Fruit fly (Drosophila melanogaster) Kc167 (cell line): ENCODE results near the gene Ada1-2.

Experiments used
- Myc ChIP-seq: fragments of >200 bp; optimal IDR thresholded peaks from 2 replicates; lab custom pipeline; 2017; ENCODE audit warnings: missing external identifiers
- Sin3A ChIP-seq: fragments of >200 bp; optimal IDR thresholded peaks from 2 replicates; lab custom pipeline; 2018; ENCODE audit warnings: missing external identifiers
- h ChIP-seq: fragments of >200 bp; optimal IDR thresholded peaks from 3 replicates; lab custom pipeline; 2018; ENCODE audit warnings: missing external identifiers
- insv ChIP-seq: fragments of >200 bp; optimal IDR thresholded peaks from 3 replicates; lab custom pipeline; 2018; ENCODE audit warnings: missing external identifiers
- ttk ChIP-seq: sonication (Bioruptor generic); optimal IDR thresholded peaks from 2 replicates; lab custom pipeline; 2017; ENCODE audit warnings: missing external identifiers

- TF ChIP-seq insv (lab: Kevin White, UChicago) = no peak
- no peak for TF ChIP-seq Sin3A
- no peak for TF ChIP-seq h (lab: Kevin White, UChicago)
- TF ChIP-seq ttk = no peak
- no peak for TF ChIP-seq Myc (lab: Kevin White, UChicago)
Measured at dm6 chr2L:12007331-12007791, 14.7 kb downstream of the Ada1-2 start.
